Worm (Caenorhabditis elegans) whole organism, L1 larva: ENCODE data around the gene pals-24.

Source experiments
- C04F5.9 ChIP-seq: sonication (generic microtip); optimal IDR thresholded peaks from 2 replicates; lab custom pipeline; 2016; ENCODE audit warnings: missing genetic modification characterization, missing compliant biosample characterization
- C16A3.4 ChIP-seq: fragments of 150-350 bp; optimal IDR thresholded peaks from 2 replicates; lab custom pipeline; 2014; ENCODE audit warnings: missing biosample characterization, missing genetic modification characterization
- C34B4.2 ChIP-seq: sonication (generic microtip); optimal IDR thresholded peaks from 2 replicates; lab custom pipeline; 2017; ENCODE audit warnings: mild to moderate bottlenecking, missing genetic modification characterization, missing compliant biosample characterization
- Y116A8C.19 ChIP-seq: sonication (generic microtip); optimal IDR thresholded peaks from 2 replicates; lab custom pipeline; 2016; ENCODE audit warnings: missing compliant biosample characterization, missing genetic modification characterization, borderline replicate concordance
- aha-1 ChIP-seq: fragments of 150-350 bp; optimal IDR thresholded peaks from 2 replicates; lab custom pipeline; 2014; ENCODE audit warnings: missing biosample characterization, missing genetic modification characterization
- alr-1 ChIP-seq: fragments of 200-800 bp; sonication (Bioruptor generic); optimal IDR thresholded peaks from 2 replicates; lab custom pipeline; 2018; ENCODE audit warnings: borderline replicate concordance, mild to moderate bottlenecking, missing genetic modification characterization, missing compliant biosample characterization
- aly-2 ChIP-seq: fragments of 150-350 bp; optimal IDR thresholded peaks from 2 replicates; lab custom pipeline; 2014; ENCODE audit warnings: missing biosample characterization, missing genetic modification characterization
- ama-1 ChIP-seq: fragments of 150-350 bp; optimal IDR thresholded peaks from 2 replicates; lab custom pipeline; 2014
- ceh-82 ChIP-seq, 3 experiments: fragments of 150-350 bp in 1 of 3; sonication (generic microtip) in 2 of 3; optimal IDR thresholded peaks; 2 replicates each; lab custom pipeline; 2014 to 2017; ENCODE audit warnings: missing biosample characterization in 3 of 3, missing genetic modification characterization in 3 of 3
- ceh-90 ChIP-seq: sonication (generic microtip); optimal IDR thresholded peaks from 2 replicates; lab custom pipeline; 2016; ENCODE audit warnings: missing genetic modification characterization, missing compliant biosample characterization
- dpl-1 ChIP-seq, 3 experiments: fragments of 150-350 bp in 2 of 3; sonication (generic microtip) in 1 of 3; optimal IDR thresholded peaks; 2 replicates each; lab custom pipeline; 2014 to 2017; ENCODE audit warnings: missing biosample characterization in 3 of 3, missing genetic modification characterization in 3 of 3, missing genetic modification reagents in 3 of 3
- dsc-1 ChIP-seq: sonication (generic microtip); optimal IDR thresholded peaks from 2 replicates; lab custom pipeline; 2016; ENCODE audit warnings: mild to moderate bottlenecking, missing genetic modification characterization, missing compliant biosample characterization
- efl-1 ChIP-seq, 4 experiments: fragments of 150-350 bp; optimal IDR thresholded peaks in 3 of 4; peaks in 1 of 4; 1 replicate in 1 of 4; 2 replicates in 3 of 4; lab custom pipeline; 2014; ENCODE audit warnings: missing biosample characterization in 2 of 4, missing genetic modification characterization in 2 of 4, missing genetic modification reagents in 2 of 4
- elt-2 ChIP-seq: sonication (generic microtip); optimal IDR thresholded peaks from 2 replicates; lab custom pipeline; 2016; ENCODE audit warnings: missing genetic modification characterization, mild to moderate bottlenecking, inconsistent platforms, missing compliant biosample characterization, missing genetic modification reagents
- elt-3 ChIP-seq, 6 experiments: fragments of 150-350 bp in 1 of 6; sonication (generic microtip); optimal IDR thresholded peaks; 2 replicates each; lab custom pipeline; 2017 to 2018; ENCODE audit warnings: missing biosample characterization in 6 of 6, missing genetic modification characterization in 6 of 6, inconsistent platforms in 1 of 6
- ets-5 ChIP-seq: fragments of 200-800 bp; sonication (Bioruptor generic); IDR thresholded peaks from 2 replicates; pipeline ENCODE4 v1.3.6; 2022; ENCODE audit warnings: missing genetic modification characterization, missing compliant biosample characterization
- fos-1 ChIP-seq: fragments of 150-350 bp; optimal IDR thresholded peaks from 2 replicates; lab custom pipeline; 2014; ENCODE audit warnings: missing biosample characterization, missing genetic modification characterization
- grh-1 ChIP-seq: fragments of 200-800 bp; sonication (Bioruptor generic); IDR thresholded peaks from 2 replicates; pipeline ENCODE4 v1.3.6; 2022; ENCODE audit warnings: missing genetic modification reagents, missing genetic modification characterization, missing compliant biosample characterization
- hlh-4 ChIP-seq: sonication (generic microtip); optimal IDR thresholded peaks from 2 replicates; lab custom pipeline; 2016; ENCODE audit warnings: mild to moderate bottlenecking, missing genetic modification characterization, missing compliant biosample characterization
- hpl-2 ChIP-seq: fragments of 150-350 bp; optimal IDR thresholded peaks from 2 replicates; lab custom pipeline; 2014; ENCODE audit warnings: missing biosample characterization, missing genetic modification reagents, missing genetic modification characterization
- irx-1 ChIP-seq: sonication (generic microtip); optimal IDR thresholded peaks from 2 replicates; lab custom pipeline; 2016; ENCODE audit warnings: missing genetic modification characterization, missing compliant biosample characterization
- isw-1 ChIP-seq: fragments of 200-800 bp; sonication (Bioruptor generic); IDR thresholded peaks from 2 replicates; pipeline ENCODE4 v1.3.6; 2022; ENCODE audit warnings: missing genetic modification characterization, missing compliant biosample characterization
- jun-1 ChIP-seq: fragments of 150-350 bp; optimal IDR thresholded peaks from 2 replicates; lab custom pipeline; 2014; ENCODE audit warnings: missing biosample characterization, missing genetic modification reagents, missing genetic modification characterization
- lin-13 ChIP-seq: fragments of 150-350 bp; optimal IDR thresholded peaks from 2 replicates; lab custom pipeline; 2014; ENCODE audit warnings: missing biosample characterization, missing genetic modification reagents, missing genetic modification characterization
- lin-14 ChIP-seq: fragments of 200-800 bp; sonication (Bioruptor generic); optimal IDR thresholded peaks from 2 replicates; lab custom pipeline; 2018; ENCODE audit warnings: mild to moderate bottlenecking, missing genetic modification characterization, moderate library complexity, missing compliant biosample characterization
- lin-15B ChIP-seq: fragments of 150-350 bp; sonication (generic microtip); optimal IDR thresholded peaks from 3 replicates; lab custom pipeline; 2014; ENCODE audit warnings: missing biosample characterization, missing genetic modification characterization
- lin-35 ChIP-seq, 2 experiments: fragments of 150-350 bp; optimal IDR thresholded peaks; 2 replicates each; lab custom pipeline; 2014; ENCODE audit warnings: missing biosample characterization in 2 of 2, missing genetic modification characterization in 2 of 2, missing genetic modification reagents in 2 of 2
- lin-39 ChIP-seq: fragments of 150-350 bp; optimal IDR thresholded peaks from 2 replicates; lab custom pipeline; 2014; ENCODE audit warnings: missing biosample characterization, missing genetic modification reagents, missing genetic modification characterization
- lir-3 ChIP-seq: sonication (generic microtip); optimal IDR thresholded peaks from 2 replicates; lab custom pipeline; 2016; ENCODE audit warnings: mild to moderate bottlenecking, missing genetic modification characterization, moderate library complexity, missing compliant biosample characterization; ENCODE audit not compliant: poor library complexity
- lsy-2 ChIP-seq, 2 experiments: fragments of 150-350 bp; optimal IDR thresholded peaks; 2 replicates each; lab custom pipeline; 2014; ENCODE audit warnings: missing biosample characterization in 2 of 2, missing genetic modification characterization in 2 of 2
- mab-9 ChIP-seq: fragments of 200-800 bp; sonication (Bioruptor generic); IDR thresholded peaks from 2 replicates; pipeline ENCODE4 v1.3.6; 2022; ENCODE audit warnings: missing genetic modification reagents, missing genetic modification characterization, missing compliant biosample characterization
- mdl-1 ChIP-seq, 2 experiments: fragments of 150-350 bp; optimal IDR thresholded peaks; 2 replicates each; lab custom pipeline; 2014 to 2017; ENCODE audit warnings: missing biosample characterization in 2 of 2, missing genetic modification characterization in 2 of 2, inconsistent platforms in 1 of 2
- mep-1 ChIP-seq: fragments of 150-350 bp; optimal IDR thresholded peaks from 2 replicates; lab custom pipeline; 2014; ENCODE audit warnings: missing biosample characterization, missing genetic modification characterization
- nhr-19 ChIP-seq: fragments of 200-800 bp; sonication (Bioruptor generic); conservative IDR thresholded peaks from 2 replicates; pipeline ENCODE4 v1.3.6; 2022; ENCODE audit warnings: missing genetic modification characterization, missing compliant biosample characterization
- nhr-20 ChIP-seq: sonication (generic microtip); optimal IDR thresholded peaks from 2 replicates; lab custom pipeline; 2016; ENCODE audit warnings: mild to moderate bottlenecking, missing genetic modification characterization, missing compliant biosample characterization
- nhr-71 ChIP-seq: sonication (generic microtip); optimal IDR thresholded peaks from 2 replicates; lab custom pipeline; 2016; ENCODE audit warnings: mild to moderate bottlenecking, missing genetic modification characterization, moderate library complexity, missing compliant biosample characterization
- nhr-76 ChIP-seq: sonication (generic microtip); optimal IDR thresholded peaks from 2 replicates; lab custom pipeline; 2017; ENCODE audit warnings: missing biosample characterization, missing genetic modification characterization
- nhr-77 ChIP-seq: fragments of 150-350 bp; optimal IDR thresholded peaks from 2 replicates; lab custom pipeline; 2014; ENCODE audit warnings: missing biosample characterization, missing genetic modification characterization
- nhr-85 ChIP-seq: sonication (generic microtip); peaks from one replicate; lab custom pipeline; 2016; ENCODE audit warnings: missing genetic modification characterization, inconsistent platforms, missing compliant biosample characterization
- nhr-90 ChIP-seq: sonication (generic microtip); optimal IDR thresholded peaks from 2 replicates; lab custom pipeline; 2016; ENCODE audit warnings: mild to moderate bottlenecking, missing genetic modification characterization, missing compliant biosample characterization; ENCODE audit not compliant: poor library complexity
- pax-3 ChIP-seq: fragments of 200-800 bp; sonication (Bioruptor generic); optimal IDR thresholded peaks from 2 replicates; lab custom pipeline; 2018; ENCODE audit warnings: mild to moderate bottlenecking, missing genetic modification characterization, moderate library complexity, missing compliant biosample characterization
- pqm-1 ChIP-seq: sonication (generic microtip); optimal IDR thresholded peaks from 3 replicates; lab custom pipeline; 2017; ENCODE audit warnings: missing biosample characterization, missing genetic modification characterization
- rnt-1 ChIP-seq: sonication (generic microtip); optimal IDR thresholded peaks from 2 replicates; lab custom pipeline; 2016; ENCODE audit warnings: mild to moderate bottlenecking, missing genetic modification characterization, moderate library complexity, missing compliant biosample characterization
- skn-1 ChIP-seq: fragments of 150-350 bp; optimal IDR thresholded peaks from 2 replicates; lab custom pipeline; 2014; ENCODE audit warnings: missing biosample characterization, missing genetic modification characterization
- snpc-4 ChIP-seq: fragments of 150-350 bp; optimal IDR thresholded peaks from 2 replicates; lab custom pipeline; 2014; ENCODE audit warnings: missing biosample characterization, missing genetic modification characterization
- snu-23 ChIP-seq: sonication (generic microtip); optimal IDR thresholded peaks from 2 replicates; lab custom pipeline; 2016; ENCODE audit warnings: missing genetic modification characterization, missing compliant biosample characterization
- sox-4 ChIP-seq: sonication (generic microtip); optimal IDR thresholded peaks from 2 replicates; lab custom pipeline; 2016; ENCODE audit warnings: missing genetic modification characterization, missing compliant biosample characterization
- sptf-1 ChIP-seq: fragments of 150-350 bp; optimal IDR thresholded peaks from 2 replicates; lab custom pipeline; 2014; ENCODE audit warnings: missing biosample characterization, missing genetic modification characterization
- swsn-7 ChIP-seq: sonication (generic microtip); optimal IDR thresholded peaks from 2 replicates; lab custom pipeline; 2016; ENCODE audit warnings: missing genetic modification characterization, missing compliant biosample characterization
- unc-30 ChIP-seq: sonication (generic microtip); optimal IDR thresholded peaks from 2 replicates; lab custom pipeline; 2017; ENCODE audit warnings: missing biosample characterization, missing genetic modification characterization
- unc-86 ChIP-seq: sonication (generic microtip); optimal IDR thresholded peaks from 2 replicates; lab custom pipeline; 2016; ENCODE audit warnings: missing genetic modification characterization, missing compliant biosample characterization
- xbp-1 ChIP-seq: sonication (generic microtip); optimal IDR thresholded peaks from 2 replicates; lab custom pipeline; 2016; ENCODE audit warnings: missing genetic modification characterization, missing compliant biosample characterization
- zip-4 ChIP-seq: fragments of 200-800 bp; sonication (Bioruptor generic); optimal IDR thresholded peaks from 2 replicates; lab custom pipeline; 2018; ENCODE audit warnings: mild to moderate bottlenecking, missing genetic modification characterization, moderate library complexity, missing compliant biosample characterization

pals-24 gene

ce11 chrIII:89155-89554 is 31.1 kb upstream of the pals-24 start:
- TF ChIP-seq C04F5.9 (tag; lab: Kevin White, UChicago) (peak; percentile 5), C34B4.2 (tag; lab: Kevin White, UChicago) (no peak), dpl-1 (GFP tag; optimal IDR thresholded peaks at IDR 0.05; lab: Kevin White, UChicago) (peak in 2 of 3 experiments; percentile 14 to 19), isw-1 (GFP tag; lab: Robert Waterston, UW) (peak; percentile 2; the same call in 1 of the 2 replicates), irx-1 (peak; percentile 26), dsc-1 (tag; lab: Kevin White, UChicago) (peak; percentile 50), alr-1 (no peak), lin-15B (tag; lab: Kevin White, UChicago) (peak; percentile 2), lin-14 (GFP tag; lab: Kevin White, UChicago) (peak; percentile 46), mdl-1 (tag; optimal IDR thresholded peaks at IDR 0.05; lab: Kevin White, UChicago) (peak in 1 of 2 experiments; percentile 16), aha-1 (tag; lab: Kevin White, UChicago) (no peak), lir-3 (tag; lab: Kevin White, UChicago) (no peak), swsn-7 (tag; lab: Kevin White, UChicago) (peak; percentile 49), ceh-82 (tag; optimal IDR thresholded peaks at IDR 0.05; lab: Kevin White, UChicago) (peak in 2 of 3 experiments; percentile 17 to 31), elt-2 (tag; lab: Kevin White, UChicago) (peak; percentile 52), mab-9 (GFP tag; lab: Robert Waterston, UW) (no peak), lin-35 (GFP tag; optimal IDR thresholded peaks at IDR 0.05; lab: Kevin White, UChicago) (peak; percentile 15 to 56), aly-2 (tag; lab: Kevin White, UChicago) (peak; percentile 81), ceh-90 (tag; lab: Kevin White, UChicago) (no peak), C16A3.4 (tag; lab: Kevin White, UChicago) (peak; percentile 4), nhr-19 (GFP tag; lab: Robert Waterston, UW) (peak; percentile 59), skn-1 (peak; percentile 26), nhr-20 (tag; lab: Kevin White, UChicago) (peak; percentile 54), fos-1 (tag; lab: Kevin White, UChicago) (peak; percentile 13), nhr-85 (tag; lab: Kevin White, UChicago) (peak; percentile 68), ets-5 (GFP tag; lab: Robert Waterston, UW) (no peak), hlh-4 (tag; lab: Kevin White, UChicago) (no peak), pqm-1 (no peak), xbp-1 (peak; percentile 26), nhr-90 (peak; percentile 73), sox-4 (tag; lab: Kevin White, UChicago) (no peak), mep-1 (tag; lab: Kevin White, UChicago) (peak; percentile 56), lin-13 (peak; percentile 42), efl-1 (optimal IDR thresholded peaks at IDR 0.05; lab: Kevin White, UChicago) (peak in 1 of 2 experiments; percentile 49), efl-1 (GFP tag; optimal IDR thresholded peaks at IDR 0.05 in 1 of 2; lab: Kevin White, UChicago) (peak in 1 of 2 experiments; percentile 79), lin-39 (tag; lab: Kevin White, UChicago) (peak; percentile 38), nhr-77 (peak; percentile 42), unc-86 (tag; lab: Kevin White, UChicago) (no peak), jun-1 (tag; lab: Kevin White, UChicago) (peak; percentile 16), hpl-2 (GFP tag; lab: Kevin White, UChicago) (no peak), snu-23 (GFP tag; lab: Kevin White, UChicago) (peak; percentile 69), snpc-4 (tag; lab: Kevin White, UChicago) (no peak), elt-3 (tag; optimal IDR thresholded peaks at IDR 0.05; lab: Kevin White, UChicago) (peak in 1 of 6 experiments; percentile 9), rnt-1 (tag; lab: Kevin White, UChicago) (peak; percentile 60), zip-4 (GFP tag; lab: Kevin White, UChicago) (peak; percentile 27), unc-30 (tag; lab: Kevin White, UChicago) (no peak), grh-1 (peak; percentile 32; the same call in 1 of the 2 replicates), ama-1 (lab: Kevin White, UChicago) (peak; percentile 43), nhr-71 (peak; percentile 76), nhr-76 (tag; lab: Kevin White, UChicago) (no peak), sptf-1 (tag; lab: Kevin White, UChicago) (no peak), lsy-2 (tag; optimal IDR thresholded peaks at IDR 0.05; lab: Kevin White, UChicago) (peak; percentile 31 to 50), Y116A8C.19 (tag; lab: Kevin White, UChicago) (no peak), pax-3 (tag; lab: Kevin White, UChicago) (peak; percentile 35)
